Worm (Caenorhabditis elegans): ENCODE results near the gene pst-2.
A peak's percentile ranks its signal among the peaks of the same experiment; 100 is the strongest.

Gene pst-2

ce11 chrIII:5680141-5680540, at the start of gene pst-2:
Gene pst-2 (plus strand): TSS chrIII:5680433.
- no peak for TF ChIP-seq ahr-1 (tag; optimal IDR thresholded peaks at IDR 0.05)
- no peak for TF ChIP-seq ceh-18 (tag; optimal IDR thresholded peaks at IDR 0.05)
- no peak for TF ChIP-seq dmd-4 (tag; optimal IDR thresholded peaks at IDR 0.05; ENCODE audit: borderline replicate concordance)
- TF ChIP-seq ceh-24 (tag; optimal IDR thresholded peaks at IDR 0.05), result no peak
- no peak for TF ChIP-seq lin-11 (tag; optimal IDR thresholded peaks at IDR 0.05)
- no peak for TF ChIP-seq pha-4 (tag; optimal IDR thresholded peaks at IDR 0.05)
- no peak for TF ChIP-seq madf-2 (tag; optimal IDR thresholded peaks at IDR 0.05)
- TF ChIP-seq unc-3 (GFP tag; conservative IDR thresholded peaks at IDR 0.05), result no peak
- TF ChIP-seq unc-3 (tag; optimal IDR thresholded peaks at IDR 0.05), result no peak
- TF ChIP-seq dve-1 (tag; optimal IDR thresholded peaks at IDR 0.05), result no peak
- no peak for TF ChIP-seq nhr-232 (tag; optimal IDR thresholded peaks at IDR 0.05)
- TF ChIP-seq ama-1 (optimal IDR thresholded peaks at IDR 0.05), result no peak
- no peak for TF ChIP-seq unc-42 (tag; optimal IDR thresholded peaks at IDR 0.05)
- no peak for TF ChIP-seq K09A11.1 (tag; optimal IDR thresholded peaks at IDR 0.05; ENCODE audit: insufficient read depth)
- no peak for TF ChIP-seq pqm-1 (tag; optimal IDR thresholded peaks at IDR 0.05)
- TF ChIP-seq ref-2 (tag; optimal IDR thresholded peaks at IDR 0.05), result no peak
- no peak for TF ChIP-seq pha-2 (tag; optimal IDR thresholded peaks at IDR 0.05)

- TF ChIP-seq eyg-1 (tag; optimal IDR thresholded peaks at IDR 0.05) (no peak), pqm-1 (tag; optimal IDR thresholded peaks at IDR 0.05) (no peak), ets-4 (tag; optimal IDR thresholded peaks at IDR 0.05) (no peak), unc-42 (tag; optimal IDR thresholded peaks at IDR 0.05) (peak; percentile 85), ceh-48 (tag; optimal IDR thresholded peaks at IDR 0.05) (no peak)
These were observed 47.7 kb upstream of the pst-2 start for ce11 chrIII:5632426-5632976.

- TF ChIP-seq unc-42 (tag; optimal IDR thresholded peaks at IDR 0.05), result peak; percentile 8
- TF ChIP-seq zip-5 (tag; optimal IDR thresholded peaks at IDR 0.05), result no peak
- no peak for TF ChIP-seq nhr-232 (tag; optimal IDR thresholded peaks at IDR 0.05)
- TF ChIP-seq ceh-2 (tag; optimal IDR thresholded peaks at IDR 0.05), result no peak
These were observed 45.7 kb upstream of the pst-2 start for ce11 chrIII:5634509-5634908.

- no peak for TF ChIP-seq unc-42 (tag; optimal IDR thresholded peaks at IDR 0.05)
These were observed 45.1 kb upstream of the pst-2 start, which contains the start of gene ckk-1 for ce11 chrIII:5635179-5635578. Gene ckk-1 (plus strand): TSS chrIII:5635479.

- no peak for TF ChIP-seq pha-4 (tag; optimal IDR thresholded peaks at IDR 0.05)
- peak; percentile 3 for TF ChIP-seq unc-42 (tag; optimal IDR thresholded peaks at IDR 0.05)
- peak; percentile 47 for TF ChIP-seq nfya-1 (tag; optimal IDR thresholded peaks at IDR 0.05)
These were observed 40.3 kb upstream of the pst-2 start for ce11 chrIII:5639893-5640292.

ce11 chrIII:5642692-5643091, 37.5 kb upstream of the pst-2 start:
- peak; percentile 69 for TF ChIP-seq ceh-14 (tag; optimal IDR thresholded peaks at IDR 0.05)
- TF ChIP-seq fkh-6 (tag; optimal IDR thresholded peaks at IDR 0.05), result no peak
- peak; percentile 51 for TF ChIP-seq hlh-30 (tag; optimal IDR thresholded peaks at IDR 0.05; ENCODE audit: insufficient read depth)

ce11 chrIII:5653692-5654105, 26.5 kb upstream of the pst-2 start:
- TF ChIP-seq tbx-2 (tag; optimal IDR thresholded peaks at IDR 0.05) (no peak), ref-2 (tag; optimal IDR thresholded peaks at IDR 0.05) (no peak), ceh-48 (tag; optimal IDR thresholded peaks at IDR 0.05) (no peak), syd-9 (tag; optimal IDR thresholded peaks at IDR 0.05) (no peak), unc-3 (GFP tag; conservative IDR thresholded peaks at IDR 0.05) (no peak), unc-3 (tag; optimal IDR thresholded peaks at IDR 0.05) (no peak), elt-2 (tag; optimal IDR thresholded peaks at IDR 0.05) (no peak), unc-42 (tag; optimal IDR thresholded peaks at IDR 0.05) (no peak), gmeb-2 (tag; optimal IDR thresholded peaks at IDR 0.05) (no peak), K02D7.2 (tag; optimal IDR thresholded peaks at IDR 0.05) (no peak), ztf-16 (tag; optimal IDR thresholded peaks at IDR 0.05) (no peak), mec-3 (tag; optimal IDR thresholded peaks at IDR 0.05; ENCODE audit: borderline replicate concordance) (no peak), ceh-34 (tag; optimal IDR thresholded peaks at IDR 0.05) (no peak), unc-55 (GFP tag; optimal IDR thresholded peaks at IDR 0.05) (no peak), ceh-45 (GFP tag; IDR thresholded peaks at IDR 0.05) (no peak), K09A11.1 (tag; optimal IDR thresholded peaks at IDR 0.05; ENCODE audit: insufficient read depth) (no peak), lim-6 (tag; optimal IDR thresholded peaks at IDR 0.05) (no peak), sox-2 (GFP tag; IDR thresholded peaks at IDR 0.05) (no peak)
